Fruit fly (Drosophila melanogaster) whole organism, adult: ENCODE results near the gene Cog7.

ENCODE experiments used
- CG11617 ChIP-seq: fragments of 200-800 bp; sonication (Bioruptor generic); optimal IDR thresholded peaks from 2 replicates; lab custom pipeline; 2017; ENCODE audit warnings: mild to moderate bottlenecking, missing biosample characterization, missing genetic modification reagents, missing genetic modification characterization
- CG12768 ChIP-seq: fragments of 200-800 bp; sonication (Bioruptor generic); optimal IDR thresholded peaks from 2 replicates; lab custom pipeline; 2017; ENCODE audit warnings: missing biosample characterization, missing genetic modification characterization, mild to moderate bottlenecking, moderate library complexity, missing genetic modification reagents
- CG14711 ChIP-seq: fragments of 200-800 bp; sonication (Bioruptor generic); optimal IDR thresholded peaks from 2 replicates; lab custom pipeline; 2018; ENCODE audit warnings: missing biosample characterization, mild to moderate bottlenecking, missing genetic modification characterization, moderate library complexity
- CG1620 ChIP-seq: fragments of 200-800 bp; sonication (Bioruptor generic); optimal IDR thresholded peaks from 2 replicates; lab custom pipeline; 2016; ENCODE audit warnings: missing biosample characterization, missing genetic modification characterization
- CG33017 ChIP-seq: fragments of 200-800 bp; sonication (Bioruptor generic); optimal IDR thresholded peaks from 2 replicates; lab custom pipeline; 2018; ENCODE audit warnings: missing biosample characterization, mild to moderate bottlenecking, missing genetic modification characterization, moderate library complexity
- CG5204 ChIP-seq: fragments of 200-800 bp; sonication (Bioruptor generic); optimal IDR thresholded peaks from 2 replicates; lab custom pipeline; 2016; ENCODE audit warnings: missing biosample characterization, missing genetic modification characterization
- CG7045 ChIP-seq: fragments of 200-800 bp; sonication (Bioruptor generic); optimal IDR thresholded peaks from 2 replicates; lab custom pipeline; 2017; ENCODE audit warnings: missing biosample characterization, mild to moderate bottlenecking, missing genetic modification characterization
- CG7101 ChIP-seq: fragments of 200-800 bp; sonication (Bioruptor generic); optimal IDR thresholded peaks from 2 replicates; lab custom pipeline; 2018; ENCODE audit warnings: missing biosample characterization, mild to moderate bottlenecking, missing genetic modification characterization, moderate library complexity
- Clk ChIP-seq: fragments of 200-800 bp; sonication (Bioruptor generic); optimal IDR thresholded peaks from 2 replicates; lab custom pipeline; 2017; ENCODE audit warnings: missing biosample characterization, missing genetic modification characterization
- Crg-1 ChIP-seq: fragments of 200-800 bp; sonication (Bioruptor generic); optimal IDR thresholded peaks from 2 replicates; lab custom pipeline; 2016; ENCODE audit warnings: missing biosample characterization, missing genetic modification characterization
- Hr96 ChIP-seq: fragments of 200-800 bp; sonication (Bioruptor generic); optimal IDR thresholded peaks from 2 replicates; lab custom pipeline; 2016; ENCODE audit warnings: missing biosample characterization, missing genetic modification characterization
- Mnt ChIP-seq: fragments of 200-800 bp; sonication (Bioruptor generic); optimal IDR thresholded peaks from 2 replicates; lab custom pipeline; 2016; ENCODE audit warnings: missing biosample characterization, mild to moderate bottlenecking, missing genetic modification characterization
- bab1 ChIP-seq: fragments of 200-800 bp; sonication (Bioruptor generic); optimal IDR thresholded peaks from 3 replicates; lab custom pipeline; 2019; ENCODE audit warnings: missing biosample characterization, mild to moderate bottlenecking, missing genetic modification characterization, moderate library complexity
- cic ChIP-seq: fragments of 200-800 bp; sonication (Bioruptor generic); optimal IDR thresholded peaks from 2 replicates; lab custom pipeline; 2017; ENCODE audit warnings: missing biosample characterization, mild to moderate bottlenecking, missing genetic modification characterization, moderate library complexity
- cnc ChIP-seq, 2 experiments: fragments of >200 bp; optimal IDR thresholded peaks; 2 replicates each; lab custom pipeline; 2017
- kay ChIP-seq: fragments of 200-800 bp; sonication (Bioruptor generic); peaks from one replicate; lab custom pipeline; 2016; ENCODE audit warnings: missing biosample characterization, missing genetic modification characterization, borderline replicate concordance
- ovo ChIP-seq: fragments of 200-800 bp; sonication (Bioruptor generic); optimal IDR thresholded peaks from 2 replicates; lab custom pipeline; 2016; ENCODE audit warnings: missing biosample characterization, missing genetic modification characterization
- pad ChIP-seq: fragments of 200-800 bp; sonication (Bioruptor generic); optimal IDR thresholded peaks from 3 replicates; lab custom pipeline; 2017; ENCODE audit warnings: missing biosample characterization, missing genetic modification characterization, mild to moderate bottlenecking, moderate library complexity, missing genetic modification reagents
- tj ChIP-seq: fragments of 200-800 bp; sonication (Bioruptor generic); optimal IDR thresholded peaks from 3 replicates; lab custom pipeline; 2017; ENCODE audit warnings: missing biosample characterization, mild to moderate bottlenecking, missing genetic modification characterization, moderate library complexity
- toe ChIP-seq: fragments of 200-800 bp; sonication (Bioruptor generic); optimal IDR thresholded peaks from 2 replicates; lab custom pipeline; 2016; ENCODE audit warnings: missing biosample characterization, missing genetic modification characterization

The Cog7 gene

dm6 chr3R:29933007-29933464 lies at the start of gene Cog7, which contains the start of the genes CG42557 and CG42558:
Cog7 (minus strand) TSS chr3R:29933057.
CG42557 (plus strand) TSS chr3R:29933287.
CG42558 (plus strand) TSS chr3R:29933287.
- peak; percentile 2 for TF ChIP-seq CG11617 (GFP tag; lab: Kevin White, UChicago)
- no peak for TF ChIP-seq toe (GFP tag; lab: Kevin White, UChicago)

DNA sequence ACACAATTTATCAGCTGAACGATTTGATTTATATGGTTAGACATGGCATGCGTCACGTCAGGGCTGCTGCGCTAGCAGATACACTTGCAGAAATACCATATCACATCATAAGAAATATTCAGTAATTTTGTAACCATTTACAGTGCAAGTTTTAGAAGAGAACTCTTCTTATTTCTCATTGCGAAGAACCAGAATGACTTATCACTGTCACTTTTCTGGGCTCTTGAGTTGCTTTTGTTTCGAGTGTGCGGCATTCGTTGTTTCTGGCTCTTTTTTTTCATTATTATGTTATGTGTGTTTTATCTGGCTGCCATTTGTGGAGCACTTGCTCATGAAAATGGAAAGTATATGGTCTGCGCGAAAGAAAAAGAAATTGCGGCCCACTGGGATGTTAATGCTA lies 49.2 kb upstream of the Cog7 start:
- no peak for TF ChIP-seq CG12768 (GFP tag; lab: Kevin White, UChicago)
- no peak for TF ChIP-seq ovo (GFP tag; lab: Kevin White, UChicago)
- TF ChIP-seq toe (GFP tag; lab: Kevin White, UChicago), result no peak
- no peak for TF ChIP-seq CG11617 (GFP tag; lab: Kevin White, UChicago)
- no peak for TF ChIP-seq Crg-1 (GFP tag; lab: Kevin White, UChicago)
- no peak for TF ChIP-seq kay
- no peak for TF ChIP-seq cic (GFP tag; lab: Kevin White, UChicago)
- TF ChIP-seq CG7101 (tag; lab: Kevin White, UChicago), result no peak
- TF ChIP-seq Clk (GFP tag; lab: Kevin White, UChicago), result no peak
- TF ChIP-seq bab1 (GFP tag; lab: Kevin White, UChicago), result no peak
- no peak for TF ChIP-seq tj
- TF ChIP-seq CG33017 (tag; lab: Kevin White, UChicago), result no peak
- TF ChIP-seq CG14711 (tag; lab: Kevin White, UChicago), result no peak
- TF ChIP-seq pad (GFP tag; lab: Kevin White, UChicago), result no peak
- no peak for TF ChIP-seq CG7045 (GFP tag; lab: Kevin White, UChicago)
- no peak for TF ChIP-seq CG1620

DNA sequence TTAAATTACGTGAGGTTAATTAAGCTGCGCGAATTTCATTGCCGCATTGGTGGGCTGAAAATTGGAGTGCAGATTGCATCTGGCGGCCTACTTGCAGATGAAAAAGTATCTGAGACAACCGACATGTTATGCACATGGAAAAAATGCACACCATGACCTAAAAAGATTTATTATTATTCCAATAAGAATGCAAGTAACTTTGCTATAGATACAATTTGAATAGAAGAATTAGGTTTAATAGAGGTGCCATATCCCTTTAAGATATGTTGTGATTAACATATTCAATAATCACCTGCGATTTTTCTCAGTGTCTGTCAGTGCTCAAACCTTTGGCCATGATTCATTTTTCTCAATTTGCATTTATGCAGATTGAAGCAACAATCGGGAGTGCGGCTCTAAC lies 48.6 kb upstream of the Cog7 start:
- TF ChIP-seq CG1620 (no peak), toe (GFP tag; lab: Kevin White, UChicago) (no peak), CG33017 (tag; lab: Kevin White, UChicago) (no peak), Hr96 (no peak), Mnt (no peak), CG12768 (GFP tag; lab: Kevin White, UChicago) (no peak), cic (GFP tag; lab: Kevin White, UChicago) (no peak), kay (no peak)

DNA sequence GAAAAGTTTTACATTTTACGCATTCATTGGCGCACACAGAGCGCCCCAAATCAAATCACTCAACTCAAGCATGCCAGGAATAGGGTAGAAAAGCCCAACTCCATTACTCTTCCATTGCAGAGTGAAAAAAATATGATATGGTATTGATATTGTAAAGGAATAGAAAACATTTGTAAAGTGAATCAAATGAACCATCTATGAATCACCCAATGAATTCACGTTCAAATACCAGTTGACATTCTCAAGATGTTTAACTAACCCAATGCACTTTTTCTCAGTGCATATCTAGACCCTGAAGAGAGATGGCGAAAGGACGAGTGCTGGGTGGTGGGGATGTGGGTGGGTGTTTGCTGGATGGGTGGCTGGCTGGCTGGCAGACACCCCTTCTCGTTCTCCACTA lies 45.7 kb upstream of the Cog7 start:
- no peak for TF ChIP-seq CG33017 (tag; lab: Kevin White, UChicago)
- no peak for TF ChIP-seq tj
- no peak for TF ChIP-seq pad (GFP tag; lab: Kevin White, UChicago)
- TF ChIP-seq CG7045 (GFP tag; lab: Kevin White, UChicago), result no peak
- no peak for TF ChIP-seq cnc (optimal IDR thresholded peaks at IDR 0.05; lab: Kevin White, UChicago)
- no peak for TF ChIP-seq CG5204 (GFP tag; lab: Kevin White, UChicago)

dm6 chr3R:29969347-29969746 lies 36.5 kb upstream of the Cog7 start, which contains the start of gene TkR99D:
TkR99D (minus strand) TSS chr3R:29969447.
- TF ChIP-seq toe (GFP tag; lab: Kevin White, UChicago), result no peak
- TF ChIP-seq pad (GFP tag; lab: Kevin White, UChicago), result no peak
- no peak for TF ChIP-seq cic (GFP tag; lab: Kevin White, UChicago)
- no peak for TF ChIP-seq CG33017 (tag; lab: Kevin White, UChicago)

- TF ChIP-seq tj (no peak), Clk (GFP tag; lab: Kevin White, UChicago) (no peak), toe (GFP tag; lab: Kevin White, UChicago) (no peak), CG7101 (tag; lab: Kevin White, UChicago) (no peak), CG5204 (GFP tag; lab: Kevin White, UChicago) (no peak), CG1620 (no peak), ovo (GFP tag; lab: Kevin White, UChicago) (no peak), pad (GFP tag; lab: Kevin White, UChicago) (no peak), CG7045 (GFP tag; lab: Kevin White, UChicago) (no peak), Hr96 (no peak), cic (GFP tag; lab: Kevin White, UChicago) (no peak), bab1 (GFP tag; lab: Kevin White, UChicago) (no peak), cnc (optimal IDR thresholded peaks at IDR 0.05; lab: Kevin White, UChicago) (no peak), Crg-1 (GFP tag; lab: Kevin White, UChicago) (no peak), Mnt (no peak), CG33017 (tag; lab: Kevin White, UChicago) (no peak)
These were observed 30.2 kb upstream of the Cog7 start for dm6 chr3R:29963102-29963501.

- no peak for TF ChIP-seq Hr96
- TF ChIP-seq cic (GFP tag; lab: Kevin White, UChicago), result no peak
- no peak for TF ChIP-seq CG5204 (GFP tag; lab: Kevin White, UChicago)
- TF ChIP-seq tj, result no peak
- no peak for TF ChIP-seq Clk (GFP tag; lab: Kevin White, UChicago)
- no peak for TF ChIP-seq kay
- no peak for TF ChIP-seq Mnt
- no peak for TF ChIP-seq ovo (GFP tag; lab: Kevin White, UChicago)
- TF ChIP-seq CG14711 (tag; lab: Kevin White, UChicago), result no peak
- no peak for TF ChIP-seq CG11617 (GFP tag; lab: Kevin White, UChicago)
These were observed 26.5 kb upstream of the Cog7 start for dm6 chr3R:29959329-29959728.
